Worm (Caenorhabditis elegans): ENCODE results near the gene ZK792.12.

- TF ChIP-seq nhr-237 (tag; optimal IDR thresholded peaks at IDR 0.05) = no peak
- no peak for TF ChIP-seq egl-27 (tag; optimal IDR thresholded peaks at IDR 0.05)
- no peak for TF ChIP-seq ama-1 (optimal IDR thresholded peaks at IDR 0.05)
- no peak for TF ChIP-seq alr-1 (tag; optimal IDR thresholded peaks at IDR 0.05)
- TF ChIP-seq zag-1 (tag; optimal IDR thresholded peaks at IDR 0.05) = no peak
- TF ChIP-seq nhr-6 (tag; optimal IDR thresholded peaks at IDR 0.05) = no peak
- TF ChIP-seq unc-55 (GFP tag; optimal IDR thresholded peaks at IDR 0.05) = no peak
- TF ChIP-seq nhr-11 (tag; optimal IDR thresholded peaks at IDR 0.05) = no peak
- no peak for TF ChIP-seq lin-11 (tag; optimal IDR thresholded peaks at IDR 0.05)
- TF ChIP-seq mbf-1 (tag; optimal IDR thresholded peaks at IDR 0.05) = no peak
- no peak for TF ChIP-seq mdl-1 (tag; optimal IDR thresholded peaks at IDR 0.05)
- no peak for TF ChIP-seq nhr-12 (tag; optimal IDR thresholded peaks at IDR 0.05)
Measured at ce11 chrIV:11714739-11715138, 21.1 kb downstream of the ZK792.12 start, which contains the start of gene magi-1.
